Fruit fly (Drosophila melanogaster): Measurements from ENCODE around the gene CG10469.

Gene CG10469

dm6 chr3L:6133546-6133945, 40.4 kb upstream of the CG10469 start, which contains the start of gene Lcp65Ag2:
Gene Lcp65Ag2 (minus strand): TSS chr3L:6133593.
- TF ChIP-seq CG3847 (GFP tag; IDR thresholded peaks at IDR 0.05) (no peak), usp (GFP tag; optimal IDR thresholded peaks at IDR 0.05) (no peak), amos (GFP tag; IDR thresholded peaks at IDR 0.05; ENCODE audit: partially characterized antibody) (peak; percentile 8; the same call in 1 of the 2 replicates), phol (tag; optimal IDR thresholded peaks at IDR 0.05) (no peak), CG30403 (GFP tag; optimal IDR thresholded peaks at IDR 0.05) (no peak), CG13894 (tag; optimal IDR thresholded peaks at IDR 0.05) (peak; percentile 96), CG1603 (tag; optimal IDR thresholded peaks at IDR 0.05) (no peak), caup (GFP tag; optimal IDR thresholded peaks at IDR 0.05; ENCODE audit: severe bottlenecking) (no peak), Mes4 (GFP tag; optimal IDR thresholded peaks at IDR 0.05) (no peak), C15 (GFP tag; IDR thresholded peaks at IDR 0.05) (no peak), tap (tag; optimal IDR thresholded peaks at IDR 0.05) (no peak), Meics (GFP tag; optimal IDR thresholded peaks at IDR 0.05) (no peak), salm (tag; optimal IDR thresholded peaks at IDR 0.05) (no peak), abd-A (tag; optimal IDR thresholded peaks at IDR 0.05) (peak; percentile 18), CG6689 (GFP tag; IDR thresholded peaks at IDR 0.05) (no peak), chinmo (GFP tag; IDR thresholded peaks at IDR 0.05; ENCODE audit: partially characterized antibody) (0 out of 4 replicates have a peak, but pooled peaks have one; percentile 12), gcm (GFP tag; optimal IDR thresholded peaks at IDR 0.05) (no peak), sd (tag; optimal IDR thresholded peaks at IDR 0.05) (peak; percentile 6)

- TF ChIP-seq tap (tag; optimal IDR thresholded peaks at IDR 0.05) (no peak), tgo (GFP tag; IDR thresholded peaks at IDR 0.05) (no peak), CG34422 (GFP tag; IDR thresholded peaks at IDR 0.05) (no peak), YL-1 (GFP tag; optimal IDR thresholded peaks at IDR 0.05) (no peak), Myb (GFP tag; optimal IDR thresholded peaks at IDR 0.05) (no peak), bbx (GFP tag; IDR thresholded peaks at IDR 0.05; ENCODE audit: partially characterized antibody) (no peak), CG4617 (GFP tag; optimal IDR thresholded peaks at IDR 0.05; ENCODE audit: borderline replicate concordance) (no peak), CG11504 (tag; optimal IDR thresholded peaks at IDR 0.05) (no peak), trem (tag; optimal IDR thresholded peaks at IDR 0.05) (no peak), cato (GFP tag; optimal IDR thresholded peaks at IDR 0.05; ENCODE audit: borderline replicate concordance) (no peak), CG32532 (GFP tag; IDR thresholded peaks at IDR 0.05) (no peak)
These were observed 38.9 kb upstream of the CG10469 start, which contains the start of gene Cpr65Au for dm6 chr3L:6132009-6132408. Gene Cpr65Au (minus strand): TSS chr3L:6132109.

- TF ChIP-seq CG13894 (tag; optimal IDR thresholded peaks at IDR 0.05) (peak; percentile 56), vvl (GFP tag; IDR thresholded peaks at IDR 0.05) (peak; percentile 47), Rfx (GFP tag; IDR thresholded peaks at IDR 0.05) (0 out of 2 replicates have a peak, but pooled peaks have one; percentile 11), CG17829 (tag; optimal IDR thresholded peaks at IDR 0.05) (no peak), Ada2b (GFP tag; IDR thresholded peaks at IDR 0.05) (no peak), CkIIα-i1 (GFP tag; IDR thresholded peaks at IDR 0.05) (no peak), abd-A (tag; optimal IDR thresholded peaks at IDR 0.05) (peak; percentile 70)
These were observed 37.8 kb upstream of the CG10469 start, which contains the start of gene Lcp65Ag3 for dm6 chr3L:6130944-6131343. Gene Lcp65Ag3 (minus strand): TSS chr3L:6130989.

dm6 chr3L:6129591-6129990, 36.5 kb upstream of the CG10469 start:
- no peak for TF ChIP-seq CG8765 (GFP tag; IDR thresholded peaks at IDR 0.05)
- TF ChIP-seq NK7.1 (GFP tag; optimal IDR thresholded peaks at IDR 0.05): no peak
- TF ChIP-seq CG7745 (tag; optimal IDR thresholded peaks at IDR 0.05): no peak
- TF ChIP-seq vvl (GFP tag; IDR thresholded peaks at IDR 0.05): peak; percentile 84
- no peak for TF ChIP-seq ewg (GFP tag; optimal IDR thresholded peaks at IDR 0.05)
- no peak for TF ChIP-seq az2 (GFP tag; optimal IDR thresholded peaks at IDR 0.05)
- no peak for TF ChIP-seq scrt (GFP tag; optimal IDR thresholded peaks at IDR 0.05)
- TF ChIP-seq CG31365 (tag; optimal IDR thresholded peaks at IDR 0.05): no peak
- no peak for TF ChIP-seq NfI (GFP tag; optimal IDR thresholded peaks at IDR 0.05)
- no peak for TF ChIP-seq CG7963 (GFP tag; IDR thresholded peaks at IDR 0.05; ENCODE audit: partially characterized antibody)
- no peak for TF ChIP-seq Xbp1 (GFP tag; optimal IDR thresholded peaks at IDR 0.05)
- no peak for TF ChIP-seq eve (GFP tag; optimal IDR thresholded peaks at IDR 0.05)
- TF ChIP-seq pros (GFP tag; optimal IDR thresholded peaks at IDR 0.05): peak; percentile 24
- no peak for TF ChIP-seq gro (GFP tag; optimal IDR thresholded peaks at IDR 0.05)
- TF ChIP-seq bbx (GFP tag; IDR thresholded peaks at IDR 0.05; ENCODE audit: partially characterized antibody): no peak
- TF ChIP-seq CG11247 (GFP tag; IDR thresholded peaks at IDR 0.05): peak; percentile 88
